Fruit fly (Drosophila melanogaster) ovary, adult (tissue): Measurements from ENCODE around the gene CBP.
A peak's percentile ranks its signal among the peaks of the same experiment; 100 is the strongest.

Experiments
- CG17801 ChIP-seq: fragments of 200-800 bp; optimal IDR thresholded peaks from 2 replicates; lab custom pipeline; 2019; ENCODE audit warnings: missing biosample characterization, mild to moderate bottlenecking, missing genetic modification characterization, moderate library complexity; ENCODE audit not compliant: partially characterized antibody

CBP gene

DNA sequence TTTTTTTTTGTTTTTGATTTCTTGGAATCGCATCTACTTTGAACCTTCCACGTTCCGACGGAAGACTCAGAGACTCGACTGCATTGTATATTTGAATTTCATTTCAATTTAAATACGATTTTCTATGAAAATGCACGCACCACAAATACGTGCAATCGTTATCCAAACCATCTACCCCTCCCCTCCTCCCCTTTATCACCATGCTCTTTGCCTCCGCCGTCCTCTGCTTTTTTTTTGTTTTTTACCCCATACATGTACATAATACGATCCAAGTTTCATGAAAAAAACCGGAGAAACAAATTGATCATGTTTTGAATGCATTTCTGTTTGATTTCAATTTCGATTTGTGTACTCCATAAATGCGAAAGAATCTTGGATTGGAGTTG is 17.5 kb upstream of the CBP start:
- no peak for TF ChIP-seq CG17801 (GFP tag; lab: Kevin White, UChicago)

DNA sequence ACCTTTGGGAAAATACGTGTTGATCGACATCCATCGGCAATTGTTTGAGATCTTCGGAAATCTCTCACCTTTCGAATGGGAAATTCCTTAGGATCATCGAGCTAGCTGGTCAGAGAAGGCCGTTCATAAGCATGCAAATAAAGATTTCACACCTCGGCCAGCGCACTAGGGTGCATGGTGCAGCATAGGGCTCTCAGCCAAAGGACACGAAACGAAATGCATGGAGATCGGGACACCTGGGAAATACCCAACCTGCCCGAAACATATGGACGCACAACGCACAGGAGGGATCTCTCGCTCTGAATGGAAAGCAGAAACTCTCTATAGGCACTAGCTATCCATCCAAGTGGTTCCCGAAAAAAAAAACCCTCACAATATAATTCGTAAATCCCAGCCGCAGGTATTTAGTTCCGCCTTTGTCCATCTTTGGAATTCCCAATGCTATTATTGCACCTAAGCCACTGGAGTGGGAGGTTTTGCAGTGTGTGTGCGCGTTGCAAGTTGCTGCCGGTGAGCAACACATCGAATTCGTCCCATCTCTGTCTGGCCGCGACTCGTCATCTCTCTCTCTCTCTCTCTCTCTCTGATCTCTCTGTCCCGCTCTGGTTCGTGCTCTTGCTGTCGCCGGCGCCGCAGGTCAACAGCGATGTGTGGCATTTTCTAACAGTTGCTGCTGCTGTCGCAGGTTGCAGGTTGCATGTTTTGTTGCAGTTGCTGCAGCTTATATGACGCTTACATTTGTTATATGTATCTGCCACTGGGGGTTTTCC is 16.5 kb upstream of the CBP start:
- no peak for TF ChIP-seq CG17801 (GFP tag; lab: Kevin White, UChicago)

DNA sequence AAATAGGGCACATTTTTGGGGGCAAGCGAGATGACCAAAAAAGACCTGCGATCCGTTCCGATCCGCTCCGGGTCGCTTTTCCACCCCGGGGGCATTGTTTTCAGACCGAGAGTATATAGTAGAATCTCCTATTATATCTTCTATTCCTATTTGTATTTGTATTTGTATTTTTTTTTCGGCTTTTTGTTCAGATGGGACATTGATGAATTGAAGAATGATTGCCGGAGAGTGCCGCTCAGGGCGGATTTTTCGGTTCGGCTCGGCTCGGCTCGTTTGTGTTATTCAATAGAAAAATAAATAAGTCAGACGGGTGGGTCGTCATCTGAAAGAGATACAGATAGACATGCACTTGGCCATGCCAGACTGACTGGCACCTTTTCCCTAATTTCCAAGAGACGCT is 15.3 kb upstream of the CBP start:
- no peak for TF ChIP-seq CG17801 (GFP tag; lab: Kevin White, UChicago)

DNA sequence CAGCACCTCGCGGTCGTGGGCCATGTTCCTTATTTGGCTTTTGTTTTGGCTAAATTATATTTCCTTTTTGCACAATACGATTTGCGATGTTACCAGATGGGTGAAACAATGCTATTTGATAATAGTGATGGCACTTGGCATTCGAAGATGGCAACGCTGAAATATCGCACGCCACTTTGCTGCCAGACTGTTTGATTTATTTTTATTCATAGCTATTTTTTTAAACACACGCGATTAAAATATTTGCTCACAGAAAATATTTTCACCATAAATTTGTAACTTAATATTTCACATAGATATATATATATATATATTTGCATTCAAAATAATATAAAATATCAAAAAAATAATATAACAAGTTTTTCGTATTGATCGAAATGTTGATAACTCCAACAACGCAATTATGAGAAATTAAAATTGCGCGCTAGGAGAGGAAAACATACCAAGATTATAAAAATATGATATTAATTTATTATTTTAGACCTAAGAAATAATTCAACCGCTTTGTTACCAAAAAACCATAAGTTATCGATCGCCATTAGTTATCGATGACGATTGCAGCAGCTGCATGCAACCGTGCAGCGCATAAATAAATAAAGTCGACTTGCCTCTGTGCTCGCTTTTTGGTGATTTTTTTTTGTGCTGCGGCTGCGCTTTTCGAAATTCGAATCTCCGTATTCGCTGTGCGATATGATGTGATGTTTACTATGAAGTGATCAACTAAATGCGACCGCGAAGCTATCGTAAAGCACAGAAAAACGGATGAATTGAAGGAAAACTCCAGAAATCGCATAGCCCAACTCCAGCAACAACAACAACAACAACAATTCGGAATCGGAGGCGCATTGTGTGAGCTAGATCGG is 13.3 kb upstream of the CBP start, which contains the start of the genes Atg5 and Dok:
Gene Atg5 (minus strand): TSS at position 122 of the 863 bp plus-strand sequence.
Gene Dok (plus strand): TSS at position 566 of the 863 bp plus-strand sequence.
- TF ChIP-seq CG17801 (GFP tag; lab: Kevin White, UChicago), result no peak

DNA sequence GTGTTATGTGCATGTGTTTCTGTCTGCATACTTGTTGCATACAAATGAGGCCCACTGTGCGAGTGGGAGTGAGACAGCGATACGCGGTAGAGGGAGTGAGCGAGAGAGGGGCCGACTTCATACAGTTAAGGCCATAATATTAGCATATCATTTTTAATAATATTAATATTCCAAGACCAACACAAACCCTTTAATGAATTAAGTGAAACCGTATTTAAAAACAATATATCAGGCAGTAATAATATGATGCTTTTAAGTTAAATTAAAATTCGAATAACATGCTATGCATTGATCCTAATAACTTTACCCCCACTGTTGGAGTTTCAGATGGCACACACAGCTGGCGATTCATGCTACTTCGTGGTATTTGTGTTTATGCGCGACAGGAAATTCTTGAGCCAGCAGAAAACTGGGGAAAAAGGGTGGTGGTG is 12.3 kb upstream of the CBP start:
- TF ChIP-seq CG17801 (GFP tag; lab: Kevin White, UChicago), result peak; percentile 98

DNA sequence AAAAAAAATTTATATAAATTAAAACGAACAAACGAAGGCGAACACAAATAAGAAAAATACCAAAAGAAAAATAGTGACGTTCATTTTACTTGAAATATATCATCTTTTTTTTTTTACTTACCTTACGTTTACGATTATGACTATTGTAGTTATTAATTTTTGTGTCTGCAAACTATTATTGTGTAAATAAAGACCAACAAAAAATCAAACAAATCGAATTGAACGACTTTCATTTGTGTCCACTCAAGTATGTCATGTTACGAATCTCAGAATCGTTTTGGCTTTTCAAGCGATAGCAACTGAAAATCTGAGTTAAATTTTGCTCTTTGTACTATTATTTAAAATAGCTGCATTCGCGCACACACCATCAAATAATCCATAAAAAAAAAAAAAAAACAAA is 8.4 kb upstream of the CBP start, which contains the start of gene Acsf3:
Gene Acsf3 (plus strand): TSS at position 301 of the 400 bp plus-strand sequence.
- no peak for TF ChIP-seq CG17801 (GFP tag; lab: Kevin White, UChicago)

DNA sequence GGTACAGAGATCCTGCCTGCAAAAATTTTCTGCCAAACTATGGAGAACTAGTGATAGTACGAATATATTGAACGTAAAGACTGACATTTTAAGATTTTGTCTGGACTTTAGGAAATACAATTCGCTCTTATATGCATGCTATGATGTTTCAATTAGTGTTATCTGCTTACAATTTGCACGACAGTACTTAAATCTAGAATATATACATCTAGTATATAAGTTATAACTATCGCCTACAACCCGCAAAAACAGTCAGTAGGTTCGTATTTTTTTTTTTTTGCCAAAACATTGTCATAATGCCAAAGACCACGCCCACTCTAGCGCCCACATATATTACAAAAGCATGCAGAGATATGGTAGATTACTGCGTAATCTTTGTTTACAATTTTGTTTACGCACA is 5.1 kb upstream of the CBP start, which contains the start of gene CG42780:
Gene CG42780 (minus strand): TSS at position 101 of the 400 bp plus-strand sequence.
- TF ChIP-seq CG17801 (GFP tag; lab: Kevin White, UChicago), result no peak

DNA sequence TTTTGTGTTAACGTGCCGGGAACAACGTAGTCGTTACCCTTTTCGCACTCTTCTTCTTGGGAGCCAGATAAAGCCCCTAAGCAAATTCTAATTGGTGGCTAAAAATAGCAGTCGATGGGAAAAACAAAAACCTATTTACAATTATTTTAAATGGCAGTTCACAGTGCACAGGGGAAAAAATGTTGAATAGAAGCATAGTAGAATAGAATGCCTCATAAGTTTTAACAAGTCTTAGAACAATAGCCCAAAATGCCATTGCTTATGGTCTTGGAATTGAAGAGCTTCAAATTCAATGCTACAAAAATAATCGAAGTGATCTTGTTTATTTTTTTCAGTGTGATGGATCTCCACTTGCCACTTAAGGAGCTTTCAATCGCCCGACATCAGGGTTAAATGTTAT is 4.7 kb upstream of the CBP start:
- TF ChIP-seq CG17801 (GFP tag; lab: Kevin White, UChicago), result no peak

DNA sequence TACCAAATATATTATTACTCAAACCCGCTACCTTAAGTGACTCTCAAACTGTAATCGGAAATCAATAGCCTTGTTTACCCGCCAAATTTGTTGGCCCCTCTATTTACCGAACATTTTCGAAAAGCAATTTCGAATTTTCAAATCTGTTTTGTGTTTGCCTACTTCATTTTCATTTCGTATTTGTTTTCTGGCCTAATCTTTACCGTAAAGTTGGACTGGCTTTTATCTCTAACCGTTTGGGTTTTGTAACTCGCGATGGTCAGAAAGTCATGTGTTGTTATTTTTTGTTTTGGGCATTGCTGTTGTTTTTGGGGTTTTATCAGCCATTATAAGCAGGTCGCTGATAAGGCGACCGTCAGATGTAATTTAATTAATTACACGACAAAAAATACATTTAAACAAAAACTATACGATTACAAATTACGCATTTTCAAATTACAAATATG is 3.8 kb upstream of the CBP start:
- no peak for TF ChIP-seq CG17801 (GFP tag; lab: Kevin White, UChicago)

DNA sequence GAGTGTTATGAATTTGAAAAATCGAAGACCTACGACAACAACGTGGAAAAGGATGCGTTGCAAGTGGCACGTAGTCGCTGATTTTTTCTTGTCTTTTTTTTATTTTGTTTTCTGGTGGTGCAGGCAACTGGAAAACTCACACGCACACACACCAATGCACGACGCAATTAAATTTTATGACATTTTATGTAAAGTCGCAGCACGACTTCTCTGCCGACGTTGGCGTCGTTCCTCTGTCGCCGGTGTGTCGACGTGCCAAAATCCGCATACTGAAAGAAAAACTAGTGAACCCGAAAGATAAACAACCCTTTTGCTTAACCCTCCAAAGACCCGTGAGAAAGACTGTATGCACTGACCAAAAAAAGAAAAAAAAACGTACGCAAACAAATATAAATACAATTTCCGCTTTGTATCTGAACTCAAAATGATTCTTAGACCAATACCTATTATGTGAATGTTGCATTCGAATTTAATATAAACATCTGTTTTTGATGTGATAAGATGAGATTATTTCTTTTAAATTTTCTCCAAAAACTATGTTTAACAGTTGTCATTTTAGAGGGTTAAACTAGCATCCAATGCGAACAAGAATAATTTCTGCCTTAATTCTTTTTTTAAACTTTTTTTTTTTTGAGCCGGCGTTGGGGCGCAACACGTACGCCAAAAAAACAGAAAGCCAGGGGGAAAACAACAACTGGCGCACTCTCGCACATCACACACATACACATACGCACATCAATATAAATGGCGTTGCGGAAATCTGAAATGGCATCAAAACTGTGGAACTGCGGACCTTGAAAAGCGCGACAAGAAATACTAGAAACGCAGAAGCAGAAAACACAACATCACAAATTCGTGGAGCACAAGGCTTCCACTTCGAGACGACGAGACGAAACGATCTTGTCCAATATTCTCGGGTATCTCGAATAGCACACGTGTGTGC is 3.0 kb upstream of the CBP start:
- TF ChIP-seq CG17801 (GFP tag; lab: Kevin White, UChicago), result peak; percentile 32

DNA sequence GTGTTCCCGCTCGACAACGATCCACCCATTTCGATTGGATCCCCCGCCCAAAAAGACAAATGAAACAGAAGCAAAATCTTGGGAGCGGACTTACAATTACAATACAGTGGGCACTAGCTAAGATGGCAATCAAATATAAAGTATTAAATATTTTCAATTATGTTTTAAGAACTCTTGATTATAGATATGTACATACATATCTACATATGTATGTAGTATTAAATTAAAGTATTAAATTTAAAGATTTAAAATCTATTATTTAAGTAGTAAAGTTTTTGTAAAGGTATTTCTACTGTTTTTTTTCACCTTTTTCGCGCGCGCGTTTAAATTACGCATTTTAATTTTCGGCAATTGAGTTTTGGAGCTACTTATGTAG is 2.4 kb upstream of the CBP start:
- TF ChIP-seq CG17801 (GFP tag; lab: Kevin White, UChicago), result peak; percentile 83

DNA sequence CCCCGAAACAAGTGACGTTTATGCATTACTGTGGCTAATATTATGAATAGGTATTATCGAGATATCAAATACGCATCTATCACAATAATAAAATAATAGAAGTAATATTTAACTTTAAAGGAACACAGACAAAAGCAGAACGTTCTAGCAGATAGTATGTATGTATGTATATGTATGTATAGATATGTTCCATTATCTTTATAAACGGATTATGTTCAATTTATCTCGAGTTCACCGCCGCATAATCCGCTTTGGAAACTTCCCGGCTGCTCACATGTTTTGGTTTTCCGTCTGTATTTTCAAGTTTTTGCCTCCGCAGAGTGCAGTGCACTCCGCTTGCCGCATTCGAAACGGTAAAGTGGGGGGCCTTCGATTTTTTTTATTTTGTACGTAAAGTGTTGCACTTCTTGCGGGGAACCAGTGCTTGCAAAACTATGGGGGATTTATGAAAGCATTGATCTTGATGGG is 1.6 kb upstream of the CBP start:
- TF ChIP-seq CG17801 (GFP tag; lab: Kevin White, UChicago), result no peak

DNA sequence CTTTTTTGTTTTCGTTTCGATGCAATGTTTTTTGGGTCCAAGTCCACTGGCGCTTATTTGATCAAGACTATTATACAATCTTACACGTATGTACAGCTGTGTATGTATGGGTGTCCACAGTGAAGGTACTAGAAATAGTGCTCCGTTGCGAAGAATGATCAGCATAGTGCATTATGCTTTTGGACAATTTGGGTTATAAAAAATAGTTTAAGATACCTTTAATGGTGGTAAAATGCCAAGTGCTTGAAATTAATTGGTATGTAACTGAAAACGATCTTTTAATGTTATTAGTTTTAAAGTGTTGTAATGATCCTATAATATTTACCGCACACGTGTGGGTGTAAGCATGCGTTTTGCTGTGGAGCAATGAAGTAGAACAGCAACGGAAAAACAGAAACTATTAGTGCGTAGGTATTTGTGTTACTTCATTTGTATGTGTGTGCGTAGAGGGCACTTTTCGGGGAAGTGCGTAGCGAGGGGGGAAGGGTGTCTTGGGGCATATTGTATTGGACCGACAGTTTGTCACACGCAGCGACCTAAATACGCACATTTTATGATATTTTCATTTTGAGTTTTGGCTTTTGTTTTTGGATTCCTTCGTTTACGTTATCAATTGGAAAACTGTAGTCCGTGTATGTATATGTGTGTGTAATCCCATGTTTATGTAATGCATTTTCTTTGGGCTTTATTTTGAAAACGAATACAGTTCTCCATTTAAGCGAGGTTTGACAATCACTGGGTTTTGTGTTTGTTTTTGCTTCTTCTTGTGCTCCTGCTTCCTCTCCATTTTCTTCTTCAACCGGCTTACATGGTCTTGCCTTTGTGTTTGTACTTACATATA is 811 bp upstream of the CBP start:
- peak; percentile 57 for TF ChIP-seq CG17801 (GFP tag; lab: Kevin White, UChicago)
